Worm (Caenorhabditis elegans) whole organism, young adult: ENCODE data around the gene ZC477.2.

Source experiments
- F39B2.1 ChIP-seq: fragments of 200-800 bp; sonication (Bioruptor generic); IDR thresholded peaks from 2 replicates; pipeline ENCODE4 v1.3.6; 2022; ENCODE audit warnings: missing genetic modification reagents, missing genetic modification characterization, missing compliant biosample characterization
- Y53F4B.3 ChIP-seq: fragments of 200-800 bp; sonication (Bioruptor generic); IDR thresholded peaks from 2 replicates; pipeline ENCODE4 v1.3.6; 2022; ENCODE audit warnings: missing genetic modification reagents, missing genetic modification characterization, missing compliant biosample characterization
- ama-1 ChIP-seq, 3 experiments: fragments of 150-350 bp in 1 of 3; sonication (generic microtip) in 2 of 3; optimal IDR thresholded peaks; 2 replicates each; lab custom pipeline; 2014 to 2018; ENCODE audit warnings: missing biosample characterization in 2 of 3, missing genetic modification characterization in 2 of 3, missing genetic modification reagents in 2 of 3
- athp-1 ChIP-seq: sonication (generic microtip); optimal IDR thresholded peaks from 2 replicates; lab custom pipeline; 2017; ENCODE audit warnings: mild to moderate bottlenecking, missing genetic modification characterization, missing compliant biosample characterization
- egrh-3 ChIP-seq: fragments of 200-800 bp; sonication (Bioruptor generic); IDR thresholded peaks from 2 replicates; pipeline ENCODE4 v1.3.6; 2022; ENCODE audit warnings: missing genetic modification reagents, missing genetic modification characterization, missing compliant biosample characterization
- him-1 ChIP-seq: sonication (generic microtip); optimal IDR thresholded peaks from 2 replicates; lab custom pipeline; 2016; ENCODE audit warnings: missing genotype, missing genetic modification reagents, missing genetic modification characterization, missing compliant biosample characterization
- lsl-1 ChIP-seq: fragments of 200-800 bp; sonication (Bioruptor generic); optimal IDR thresholded peaks from 2 replicates; lab custom pipeline; 2018; ENCODE audit warnings: mild to moderate bottlenecking, missing genetic modification characterization, moderate library complexity, missing compliant biosample characterization
- pha-4 ChIP-seq: fragments of 150-350 bp; sonication (generic microtip); optimal IDR thresholded peaks from 2 replicates; lab custom pipeline; 2014; ENCODE audit warnings: missing biosample characterization, missing genetic modification reagents, missing genetic modification characterization
- tbx-9 ChIP-seq: sonication (generic microtip); optimal IDR thresholded peaks from 2 replicates; lab custom pipeline; 2016; ENCODE audit warnings: borderline replicate concordance, missing genetic modification characterization, inconsistent platforms, missing compliant biosample characterization
- tlf-1 ChIP-seq: fragments of 200-800 bp; sonication (Bioruptor generic); optimal IDR thresholded peaks from 2 replicates; lab custom pipeline; 2018; ENCODE audit warnings: mild to moderate bottlenecking, missing genetic modification characterization, missing compliant biosample characterization
- unc-62 ChIP-seq: fragments of 150-350 bp; optimal IDR thresholded peaks from 2 replicates; lab custom pipeline; 2014; ENCODE audit warnings: missing biosample characterization, missing genetic modification reagents, missing genetic modification characterization
- ztf-26 ChIP-seq: sonication (generic microtip); optimal IDR thresholded peaks from 2 replicates; lab custom pipeline; 2017; ENCODE audit warnings: missing genetic modification characterization, missing compliant biosample characterization
- ztf-3 ChIP-seq: fragments of 200-800 bp; sonication (Bioruptor generic); optimal IDR thresholded peaks from 2 replicates; lab custom pipeline; 2018; ENCODE audit warnings: mild to moderate bottlenecking, missing genetic modification characterization, missing compliant biosample characterization
- ztf-6 ChIP-seq: fragments of 200-800 bp; sonication (Bioruptor generic); IDR thresholded peaks from 2 replicates; pipeline ENCODE4 v1.3.6; 2022; ENCODE audit warnings: missing genetic modification reagents, missing genetic modification characterization, missing compliant biosample characterization

- TF ChIP-seq ama-1 (optimal IDR thresholded peaks at IDR 0.05; lab: Kevin White, UChicago) (no peak), ama-1 (GFP tag; optimal IDR thresholded peaks at IDR 0.05; lab: Kevin White, UChicago) (no peak), athp-1 (tag; lab: Kevin White, UChicago) (no peak), Y53F4B.3 (no peak), ztf-3 (GFP tag; lab: Kevin White, UChicago) (no peak), lsl-1 (GFP tag; lab: Kevin White, UChicago) (no peak), ztf-6 (no peak), F39B2.1 (no peak), pha-4 (no peak), unc-62 (no peak), tbx-9 (tag; lab: Kevin White, UChicago) (no peak), him-1 (no peak), tlf-1 (GFP tag; lab: Kevin White, UChicago) (no peak), egrh-3 (GFP tag; lab: Robert Waterston, UW) (no peak), ztf-26 (no peak)
Observed at ce11 chrIV:7139143-7139542, 31.1 kb downstream of the ZC477.2 start.
